Worm (Caenorhabditis elegans): ENCODE data around the gene smvt-1.

The smvt-1 gene

ce11 chrX:2495865-2496314, 52.9 kb downstream of the smvt-1 start, which contains the start of gene rabr-1 (continued):
- TF ChIP-seq elt-2 (tag; optimal IDR thresholded peaks at IDR 0.05) (no peak), hpl-2 (GFP tag; optimal IDR thresholded peaks at IDR 0.05) (no peak), blmp-1 (tag; optimal IDR thresholded peaks at IDR 0.05) (peak; percentile 89), unc-86 (tag; optimal IDR thresholded peaks at IDR 0.05) (no peak), egl-27 (tag; optimal IDR thresholded peaks at IDR 0.05) (no peak), snu-23 (GFP tag; optimal IDR thresholded peaks at IDR 0.05) (peak; percentile 75), grh-1 (GFP tag; IDR thresholded peaks at IDR 0.05) (peak; percentile 47), unc-62 (GFP tag; optimal IDR thresholded peaks at IDR 0.05) (no peak), sox-4 (tag; optimal IDR thresholded peaks at IDR 0.05) (no peak), ceh-88 (GFP tag; IDR thresholded peaks at IDR 0.05) (no peak), lin-15B (tag; optimal IDR thresholded peaks at IDR 0.05) (no peak), ces-1 (GFP tag; optimal IDR thresholded peaks at IDR 0.05) (no peak), fkh-8 (tag; optimal IDR thresholded peaks at IDR 0.05) (no peak), aha-1 (tag; optimal IDR thresholded peaks at IDR 0.05) (no peak), ceh-90 (tag; optimal IDR thresholded peaks at IDR 0.05) (no peak), nhr-76 (tag; optimal IDR thresholded peaks at IDR 0.05) (no peak), unc-130 (tag; optimal IDR thresholded peaks at IDR 0.05) (peak; percentile 69), lin-13 (GFP tag; optimal IDR thresholded peaks at IDR 0.05) (no peak), ama-1 (optimal IDR thresholded peaks at IDR 0.05) (no peak), C16A3.4 (tag; optimal IDR thresholded peaks at IDR 0.05) (peak; percentile 33), nhr-85 (tag) (peak; percentile 97), vab-15 (tag; optimal IDR thresholded peaks at IDR 0.05) (peak; percentile 24), mdl-1 (tag; optimal IDR thresholded peaks at IDR 0.05) (peak in 1 of 2 experiments; percentile 64), pqm-1 (tag; optimal IDR thresholded peaks at IDR 0.05) (no peak), efl-3 (GFP tag; optimal IDR thresholded peaks at IDR 0.05) (no peak), sup-37 (GFP tag; optimal IDR thresholded peaks at IDR 0.05) (no peak), zag-1 (tag; optimal IDR thresholded peaks at IDR 0.05) (no peak), zip-4 (GFP tag; optimal IDR thresholded peaks at IDR 0.05) (no peak), nhr-47 (tag; optimal IDR thresholded peaks at IDR 0.05) (peak; percentile 43), nhr-71 (tag; optimal IDR thresholded peaks at IDR 0.05) (peak; percentile 62), nhr-237 (tag; optimal IDR thresholded peaks at IDR 0.05) (no peak), nhr-77 (tag; optimal IDR thresholded peaks at IDR 0.05) (peak; percentile 22), nhr-11 (tag; optimal IDR thresholded peaks at IDR 0.05) (no peak), ceh-82 (tag; optimal IDR thresholded peaks at IDR 0.05) (peak in 1 of 3 experiments; percentile 6), hlh-17 (GFP tag; optimal IDR thresholded peaks at IDR 0.05; ENCODE audit: borderline replicate concordance) (no peak), lin-39 (tag; optimal IDR thresholded peaks at IDR 0.05) (no peak), unc-30 (tag; optimal IDR thresholded peaks at IDR 0.05) (no peak), ets-5 (GFP tag; IDR thresholded peaks at IDR 0.05) (no peak), efl-1 (optimal IDR thresholded peaks at IDR 0.05) (peak in 1 of 2 experiments; percentile 33), efl-1 (GFP tag; optimal IDR thresholded peaks at IDR 0.05 in 1 of 2) (no peak), aly-2 (tag; optimal IDR thresholded peaks at IDR 0.05) (no peak), nhr-19 (GFP tag; conservative IDR thresholded peaks at IDR 0.05) (peak; percentile 62)

- TF ChIP-seq lin-14 (GFP tag; optimal IDR thresholded peaks at IDR 0.05) (peak; percentile 68), fkh-10 (GFP tag; optimal IDR thresholded peaks at IDR 0.05) (peak; percentile 93), egl-13 (tag; optimal IDR thresholded peaks at IDR 0.05) (no peak), ceh-8 (GFP tag; optimal IDR thresholded peaks at IDR 0.05) (no peak)
Measured at ce11 chrX:2494296-2494695, 54.5 kb downstream of the smvt-1 start.

Data from whole organism, L1 larva.